Fruit fly (Drosophila melanogaster) whole organism, embryonic: Measurements from ENCODE around the gene Nf-YC.
A peak's percentile ranks its signal among the peaks of the same experiment; 100 is the strongest.

Experiments
- ATbp ChIP-seq: fragments of 200-800 bp; sonication (Bioruptor generic); optimal IDR thresholded peaks from 2 replicates; lab custom pipeline; 2017; ENCODE audit warnings: missing biosample characterization, mild to moderate bottlenecking, missing genetic modification characterization, missing genetic modification reagents
- Asciz ChIP-seq: fragments of 200-800 bp; sonication (Bioruptor generic); optimal IDR thresholded peaks from 2 replicates; lab custom pipeline; 2017; ENCODE audit warnings: missing biosample characterization, mild to moderate bottlenecking, missing genetic modification characterization, missing genetic modification reagents
- CG10366 ChIP-seq: fragments of 200-800 bp; sonication (Bioruptor generic); IDR thresholded peaks from 2 replicates; pipeline ENCODE4 v1.3.6; 2022; ENCODE audit warnings: missing biosample characterization, missing genetic modification characterization
- CG10565 ChIP-seq: fragments of 200-800 bp; sonication (Bioruptor generic); optimal IDR thresholded peaks from 3 replicates; lab custom pipeline; 2016; ENCODE audit warnings: missing biosample characterization, mild to moderate bottlenecking, missing genetic modification characterization
- CG13894 ChIP-seq: fragments of 200-800 bp; sonication (Bioruptor generic); optimal IDR thresholded peaks from 3 replicates; lab custom pipeline; 2018; ENCODE audit warnings: missing biosample characterization, mild to moderate bottlenecking, missing genetic modification characterization, moderate library complexity
- CG15696 ChIP-seq: fragments of 200-800 bp; sonication (Bioruptor generic); optimal IDR thresholded peaks from 2 replicates; lab custom pipeline; 2019; ENCODE audit warnings: missing biosample characterization, mild to moderate bottlenecking, missing genetic modification characterization, moderate library complexity
- CG16813 ChIP-seq: fragments of 200-800 bp; sonication (Bioruptor generic); IDR thresholded peaks from 3 replicates; pipeline ENCODE4 v1.3.6; 2022; ENCODE audit warnings: missing biosample characterization, missing genetic modification characterization; ENCODE audit not compliant: partially characterized antibody
- CG17802 ChIP-seq: fragments of 200-800 bp; sonication (Bioruptor generic); optimal IDR thresholded peaks from 2 replicates; lab custom pipeline; 2018; ENCODE audit warnings: missing biosample characterization, mild to moderate bottlenecking, missing genetic modification characterization, moderate library complexity
- CG3065 ChIP-seq: fragments of 200-800 bp; sonication (Bioruptor generic); optimal IDR thresholded peaks from 2 replicates; lab custom pipeline; 2016; ENCODE audit warnings: missing biosample characterization, missing genetic modification characterization
- CG31388 ChIP-seq: fragments of 200-800 bp; sonication (Bioruptor generic); optimal IDR thresholded peaks from 2 replicates; lab custom pipeline; 2016; ENCODE audit warnings: missing biosample characterization, missing genetic modification characterization
- CG34422 ChIP-seq: fragments of 200-800 bp; sonication (Bioruptor generic); IDR thresholded peaks from 3 replicates; pipeline ENCODE4 v1.3.6; 2022; ENCODE audit warnings: missing biosample characterization, missing genetic modification characterization
- CG7963 ChIP-seq: fragments of 200-800 bp; sonication (Bioruptor generic); IDR thresholded peaks from 3 replicates; pipeline ENCODE4 v1.3.6; 2022; ENCODE audit warnings: missing biosample characterization, missing genetic modification characterization; ENCODE audit not compliant: partially characterized antibody
- CG8089 ChIP-seq: fragments of 200-800 bp; sonication (Bioruptor generic); optimal IDR thresholded peaks from 3 replicates; lab custom pipeline; 2016; ENCODE audit warnings: missing biosample characterization, missing genetic modification characterization
- CG8765 ChIP-seq: fragments of 200-800 bp; sonication (Bioruptor generic); IDR thresholded peaks from 2 replicates; pipeline ENCODE4 v1.3.6; 2022; ENCODE audit warnings: missing biosample characterization, missing genetic modification characterization
- CG9797 ChIP-seq: fragments of 200-800 bp; sonication (Bioruptor generic); optimal IDR thresholded peaks from 3 replicates; lab custom pipeline; 2018; ENCODE audit warnings: missing biosample characterization, mild to moderate bottlenecking, missing genetic modification characterization
- CHES-1-like ChIP-seq: fragments of 200-800 bp; sonication (Bioruptor generic); optimal IDR thresholded peaks from 2 replicates; lab custom pipeline; 2016; ENCODE audit warnings: missing biosample characterization, missing genetic modification characterization
- Dll ChIP-seq: fragments of 200-800 bp; sonication (Bioruptor generic); IDR thresholded peaks from 4 replicates; pipeline ENCODE4 v1.3.6; 2022; ENCODE audit warnings: missing biosample characterization, missing genetic modification characterization; ENCODE audit not compliant: partially characterized antibody
- Ets97D ChIP-seq: fragments of 200-800 bp; sonication (Bioruptor generic); optimal IDR thresholded peaks from 3 replicates; lab custom pipeline; 2016; ENCODE audit warnings: missing biosample characterization, missing genetic modification characterization
- HLH4C ChIP-seq: fragments of 200-800 bp; sonication (Bioruptor generic); IDR thresholded peaks from 3 replicates; pipeline ENCODE4 v1.3.6; 2022; ENCODE audit warnings: missing biosample characterization, missing genetic modification characterization; ENCODE audit not compliant: partially characterized antibody
- Hr39 ChIP-seq: fragments of >200 bp; optimal IDR thresholded peaks from 2 replicates; lab custom pipeline; 2017
- Hr51 ChIP-seq, 2 experiments: fragments of 200-800 bp; sonication (Bioruptor generic); optimal IDR thresholded peaks; 2 replicates in 1 of 2; 3 replicates in 1 of 2; lab custom pipeline; 2016 to 2018; ENCODE audit warnings: missing biosample characterization in 2 of 2, missing genetic modification characterization in 2 of 2, mild to moderate bottlenecking in 1 of 2, moderate library complexity in 1 of 2
- Hsf ChIP-seq: fragments of 200-800 bp; sonication (Bioruptor generic); optimal IDR thresholded peaks from 3 replicates; lab custom pipeline; 2016; ENCODE audit warnings: missing biosample characterization, missing genetic modification characterization
- MBD-R2 ChIP-seq: fragments of 200-800 bp; sonication (Bioruptor generic); IDR thresholded peaks from 2 replicates; pipeline ENCODE4 v1.3.6; 2022; ENCODE audit warnings: missing biosample characterization, missing genetic modification characterization
- Med ChIP-seq: fragments of 200-800 bp; sonication (Bioruptor generic); peaks from one replicate; lab custom pipeline; 2016; ENCODE audit warnings: missing biosample characterization, missing genetic modification characterization, mild to moderate bottlenecking, inconsistent platforms, moderate library complexity
- NK7.1 ChIP-seq: fragments of 200-800 bp; sonication (Bioruptor generic); optimal IDR thresholded peaks from 3 replicates; lab custom pipeline; 2016; ENCODE audit warnings: missing biosample characterization, missing genetic modification characterization
- Scr ChIP-seq: fragments of 200-800 bp; sonication (Bioruptor generic); IDR thresholded peaks from 2 replicates; pipeline ENCODE4 v1.3.6; 2022; ENCODE audit warnings: missing biosample characterization, missing genetic modification characterization; ENCODE audit not compliant: partially characterized antibody
- Sin3A ChIP-seq: fragments of >200 bp; optimal IDR thresholded peaks from 2 replicates; lab custom pipeline; 2018
- YL-1 ChIP-seq: fragments of 200-800 bp; sonication (Bioruptor generic); optimal IDR thresholded peaks from 3 replicates; lab custom pipeline; 2017; ENCODE audit warnings: missing biosample characterization, mild to moderate bottlenecking, missing genetic modification characterization
- ara ChIP-seq: fragments of 200-800 bp; sonication (Bioruptor generic); IDR thresholded peaks from 2 replicates; pipeline ENCODE4 v1.3.6; 2022; ENCODE audit warnings: missing biosample characterization, missing genetic modification characterization
- bbx ChIP-seq: fragments of 200-800 bp; sonication (Bioruptor generic); IDR thresholded peaks from 2 replicates; pipeline ENCODE4 v1.3.6; 2022; ENCODE audit warnings: missing biosample characterization, missing genetic modification characterization; ENCODE audit not compliant: partially characterized antibody
- en ChIP-seq: fragments of 200-800 bp; sonication (Bioruptor generic); optimal IDR thresholded peaks from 2 replicates; lab custom pipeline; 2016; ENCODE audit warnings: missing biosample characterization, missing genetic modification characterization
- eve ChIP-seq, 2 experiments: fragments of >200 bp; optimal IDR thresholded peaks; 2 replicates each; lab custom pipeline; 2017; ENCODE audit warnings: missing biosample characterization in 2 of 2, missing genetic modification characterization in 2 of 2
- gem ChIP-seq: fragments of 200-800 bp; sonication (Bioruptor generic); optimal IDR thresholded peaks from 2 replicates; lab custom pipeline; 2019; ENCODE audit warnings: missing biosample characterization, mild to moderate bottlenecking, missing genetic modification characterization, moderate library complexity
- grn ChIP-seq: fragments of 200-800 bp; sonication (Bioruptor generic); optimal IDR thresholded peaks from 3 replicates; lab custom pipeline; 2017; ENCODE audit warnings: missing biosample characterization, missing genetic modification characterization
- hbn ChIP-seq: fragments of 200-800 bp; sonication (Bioruptor generic); IDR thresholded peaks from 2 replicates; pipeline ENCODE4 v1.3.6; 2022; ENCODE audit warnings: missing biosample characterization, missing genetic modification characterization; ENCODE audit not compliant: partially characterized antibody
- inv ChIP-seq: fragments of 200-800 bp; sonication (Bioruptor generic); IDR thresholded peaks from 2 replicates; pipeline ENCODE4 v1.3.6; 2022; ENCODE audit warnings: missing biosample characterization, missing genetic modification characterization; ENCODE audit not compliant: partially characterized antibody
- lilli ChIP-seq: fragments of 200-800 bp; sonication (Bioruptor generic); optimal IDR thresholded peaks from 3 replicates; lab custom pipeline; 2016; ENCODE audit warnings: missing biosample characterization, missing genetic modification characterization
- nerfin-1 ChIP-seq: fragments of 200-800 bp; sonication (Bioruptor generic); optimal IDR thresholded peaks from 3 replicates; lab custom pipeline; 2019; ENCODE audit warnings: missing biosample characterization, mild to moderate bottlenecking, missing genetic modification characterization, moderate library complexity
- otp ChIP-seq: fragments of 200-800 bp; sonication (Bioruptor generic); IDR thresholded peaks from 3 replicates; pipeline ENCODE4, ENCODE4 v1.3.6; 2022; ENCODE audit warnings: missing biosample characterization, missing genetic modification characterization
- phol ChIP-seq: fragments of 200-800 bp; sonication (Bioruptor generic); optimal IDR thresholded peaks from 3 replicates; lab custom pipeline; 2018; ENCODE audit warnings: missing biosample characterization, mild to moderate bottlenecking, missing genetic modification characterization, moderate library complexity
- shn ChIP-seq: fragments of 200-800 bp; sonication (Bioruptor generic); optimal IDR thresholded peaks from 3 replicates; lab custom pipeline; 2016; ENCODE audit warnings: missing biosample characterization, missing genetic modification characterization
- sisA ChIP-seq: fragments of 200-800 bp; sonication (Bioruptor generic); IDR thresholded peaks from 2 replicates; pipeline ENCODE4 v1.3.6; 2022; ENCODE audit warnings: missing biosample characterization, missing genetic modification characterization
- so ChIP-seq: fragments of 200-800 bp; sonication (Bioruptor generic); IDR thresholded peaks from 3 replicates; pipeline ENCODE4 v1.3.6; 2022; ENCODE audit warnings: missing biosample characterization, missing genetic modification characterization
- sob ChIP-seq: fragments of 200-800 bp; sonication (Bioruptor generic); IDR thresholded peaks from 2 replicates; pipeline ENCODE4 v1.3.6; 2022; ENCODE audit warnings: missing biosample characterization, missing genetic modification characterization
- stwl ChIP-seq: fragments of 200-800 bp; sonication (Bioruptor generic); optimal IDR thresholded peaks from 3 replicates; lab custom pipeline; 2018; ENCODE audit warnings: missing biosample characterization, mild to moderate bottlenecking, missing genetic modification characterization, moderate library complexity
- tll ChIP-seq, 2 experiments: fragments of 200-800 bp in 1 of 2; fragments of >200 bp in 1 of 2; sonication (Bioruptor generic) in 1 of 2; optimal IDR thresholded peaks; 2 replicates each; lab custom pipeline; 2017 to 2019; ENCODE audit warnings: missing biosample characterization in 2 of 2, missing genetic modification characterization in 2 of 2, mild to moderate bottlenecking in 1 of 2, moderate library complexity in 1 of 2
- tx ChIP-seq: fragments of 200-800 bp; sonication (Bioruptor generic); optimal IDR thresholded peaks from 2 replicates; lab custom pipeline; 2016; ENCODE audit warnings: missing biosample characterization, missing genetic modification characterization
- vvl ChIP-seq: fragments of 200-800 bp; sonication (Bioruptor generic); IDR thresholded peaks from 2 replicates; pipeline ENCODE4 v1.3.6; 2022; ENCODE audit warnings: missing biosample characterization, missing genetic modification characterization
- zen2 ChIP-seq: fragments of 200-800 bp; sonication (Bioruptor generic); IDR thresholded peaks from 3 replicates; pipeline ENCODE4 v1.3.6; 2022; ENCODE audit warnings: missing biosample characterization, missing genetic modification characterization; ENCODE audit not compliant: partially characterized antibody
- zfh2 ChIP-seq: fragments of 200-800 bp; sonication (Bioruptor generic); optimal IDR thresholded peaks from 2 replicates; lab custom pipeline; 2016; ENCODE audit warnings: missing biosample characterization, missing genetic modification characterization

Gene Nf-YC

dm6 chrX:6820703-6821102 is at the start of gene Nf-YC, which contains the start of gene xit (continued):
- TF ChIP-seq zen2 (peak; percentile 41; the same call in 1 of the 3 replicates), grn (GFP tag; lab: Kevin White, UChicago) (no peak), gem (tag; lab: Kevin White, UChicago) (no peak), shn (GFP tag; lab: Kevin White, UChicago) (peak; percentile 49), ara (no peak), NK7.1 (no peak), CG15696 (tag; lab: Kevin White, UChicago) (no peak), Hr39 (lab: Kevin White, UChicago) (no peak), hbn (peak; percentile 51; the same call in 1 of the 2 replicates), HLH4C (peak; percentile 67), sob (0 out of 2 replicates have a peak, but pooled peaks have one; percentile 23), CG34422 (GFP tag; lab: Robert Waterston, UW) (peak; percentile 63; the same call in 2 of the 3 replicates), zfh2 (GFP tag; lab: Kevin White, UChicago) (peak; percentile 24), otp (GFP tag; lab: Robert Waterston, UW) (0 out of 3 replicates have a peak, but pooled peaks have one; percentile 4), CG7963 (GFP tag; lab: Robert Waterston, UW) (0 out of 3 replicates have a peak, but pooled peaks have one; percentile 22), Hsf (GFP tag; lab: Kevin White, UChicago) (no peak), so (GFP tag; lab: Robert Waterston, UW) (no peak), CG31388 (GFP tag; lab: Kevin White, UChicago) (no peak), en (no peak), CHES-1-like (GFP tag; lab: Kevin White, UChicago) (peak; percentile 50), CG8765 (GFP tag; lab: Robert Waterston, UW) (no peak), Ets97D (peak; percentile 40), CG9797 (GFP tag; lab: Kevin White, UChicago) (peak; percentile 81), CG13894 (no peak), Dll (GFP tag; lab: Robert Waterston, UW) (peak; percentile 32; the same call in 1 of the 4 replicates), CG10366 (GFP tag; lab: Robert Waterston, UW) (no peak), ATbp (no peak), CG3065 (GFP tag; lab: Kevin White, UChicago) (no peak), Med (peak; percentile 84), nerfin-1 (tag; lab: Kevin White, UChicago) (peak; percentile 30), eve (GFP tag; optimal IDR thresholded peaks at IDR 0.05; lab: Kevin White, UChicago) (no peak), tll (GFP tag; optimal IDR thresholded peaks at IDR 0.05; lab: Kevin White, UChicago) (no peak), lilli (GFP tag; lab: Kevin White, UChicago) (no peak), CG16813 (peak; percentile 64), sisA (GFP tag; lab: Robert Waterston, UW) (no peak), Sin3A (lab: Kevin White, UChicago) (peak; percentile 53), CG17802 (tag; lab: Kevin White, UChicago) (peak; percentile 92), Asciz (no peak), vvl (peak; percentile 48; the same call in 1 of the 2 replicates), CG8089 (GFP tag; lab: Kevin White, UChicago) (no peak), inv (GFP tag; lab: Robert Waterston, UW) (peak; percentile 45; the same call in 1 of the 2 replicates), Scr (GFP tag; lab: Robert Waterston, UW) (peak; percentile 59), CG10565 (GFP tag; lab: Kevin White, UChicago) (no peak), tx (GFP tag; lab: Kevin White, UChicago) (peak; percentile 4), stwl (tag; lab: Kevin White, UChicago) (no peak), Hr51 (GFP tag; optimal IDR thresholded peaks at IDR 0.05; lab: Kevin White, UChicago) (no peak), YL-1 (GFP tag; lab: Kevin White, UChicago) (peak; percentile 87), phol (tag; lab: Kevin White, UChicago) (peak; percentile 19), bbx (peak; percentile 63), MBD-R2 (peak; percentile 95)
